Fruit fly (Drosophila melanogaster): Measurements from ENCODE around the gene CG13998.

The CG13998 gene

DNA sequence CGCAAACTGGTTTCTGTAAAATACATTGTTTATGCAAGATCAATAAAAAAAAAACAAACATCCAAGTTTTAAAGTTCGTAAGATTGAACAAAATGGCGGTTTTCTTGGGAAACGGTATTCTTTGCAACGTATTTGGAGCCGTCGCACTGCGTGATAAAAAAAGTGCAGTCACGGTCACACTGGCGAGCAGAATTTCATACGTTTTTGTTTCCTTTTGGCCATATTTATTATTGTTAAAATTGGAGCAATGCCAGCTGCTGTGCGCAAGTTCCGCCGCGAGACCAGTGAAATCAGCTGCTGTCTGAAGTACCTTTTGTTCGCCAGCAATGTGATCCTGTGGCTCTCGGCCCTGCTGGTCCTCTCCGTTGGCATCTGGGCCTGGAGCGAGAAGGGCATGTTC, 43.4 kb upstream of the CG13998 start, which contains the start of gene Tsp26A (continued):
- TF ChIP-seq HLH4C (GFP tag; IDR thresholded peaks at IDR 0.05; ENCODE audit: partially characterized antibody) (no peak), CG9437 (GFP tag; optimal IDR thresholded peaks at IDR 0.05) (peak; percentile 81), ranshi (GFP tag; IDR thresholded peaks at IDR 0.05) (0 out of 2 replicates have a peak, but pooled peaks have one; percentile 16), MBD-R2 (GFP tag; IDR thresholded peaks at IDR 0.05) (peak; percentile 63), chinmo (GFP tag; IDR thresholded peaks at IDR 0.05; ENCODE audit: partially characterized antibody) (0 out of 4 replicates have a peak, but pooled peaks have one; percentile 52), CG13424 (tag; optimal IDR thresholded peaks at IDR 0.05) (no peak), CG12219 (GFP tag; optimal IDR thresholded peaks at IDR 0.05) (no peak), peb (GFP tag; IDR thresholded peaks at IDR 0.05) (no peak), zfh2 (GFP tag; optimal IDR thresholded peaks at IDR 0.05) (no peak), cato (GFP tag; optimal IDR thresholded peaks at IDR 0.05; ENCODE audit: borderline replicate concordance) (no peak), chn (GFP tag; optimal IDR thresholded peaks at IDR 0.05) (no peak), D19A (tag; optimal IDR thresholded peaks at IDR 0.05) (no peak), CG5953 (GFP tag; IDR thresholded peaks at IDR 0.05) (no peak), Doc2 (GFP tag; IDR thresholded peaks at IDR 0.05) (no peak), z (GFP tag; IDR thresholded peaks at IDR 0.05) (no peak), br (optimal IDR thresholded peaks at IDR 0.05) (no peak), NC2β (GFP tag; optimal IDR thresholded peaks at IDR 0.05) (no peak), Xbp1 (GFP tag; optimal IDR thresholded peaks at IDR 0.05) (no peak), sens (GFP tag) (no peak), Fer1 (GFP tag; optimal IDR thresholded peaks at IDR 0.05) (no peak), Dek (tag; optimal IDR thresholded peaks at IDR 0.05) (no peak), phol (tag; optimal IDR thresholded peaks at IDR 0.05) (peak; percentile 93), exex (tag; optimal IDR thresholded peaks at IDR 0.05) (no peak), corto (GFP tag; optimal IDR thresholded peaks at IDR 0.05) (no peak), her (GFP tag; optimal IDR thresholded peaks at IDR 0.05) (no peak), Sry-δ (GFP tag; optimal IDR thresholded peaks at IDR 0.05) (no peak), MTF-1 (GFP tag; optimal IDR thresholded peaks at IDR 0.05; ENCODE audit: borderline replicate concordance) (no peak), hkb (optimal IDR thresholded peaks at IDR 0.05) (no peak), hkb (GFP tag; IDR thresholded peaks at IDR 0.05) (no peak), Hsf (GFP tag; optimal IDR thresholded peaks at IDR 0.05) (no peak), slp2 (GFP tag; optimal IDR thresholded peaks at IDR 0.05) (no peak), Fer3 (tag; optimal IDR thresholded peaks at IDR 0.05) (no peak), kay (GFP tag; optimal IDR thresholded peaks at IDR 0.05) (no peak), pita (GFP tag; optimal IDR thresholded peaks at IDR 0.05) (no peak), CG6254 (GFP tag; optimal IDR thresholded peaks at IDR 0.05) (no peak), CG17186 (GFP tag; optimal IDR thresholded peaks at IDR 0.05) (no peak), CG4854 (GFP tag; optimal IDR thresholded peaks at IDR 0.05) (no peak), repo (GFP tag; optimal IDR thresholded peaks at IDR 0.05) (no peak), sc (optimal IDR thresholded peaks at IDR 0.05) (no peak), sc (GFP tag; optimal IDR thresholded peaks at IDR 0.05) (no peak), mld (GFP tag; IDR thresholded peaks at IDR 0.05; ENCODE audit: partially characterized antibody) (no peak), disco-r (GFP tag; optimal IDR thresholded peaks at IDR 0.05) (no peak), shn (GFP tag; optimal IDR thresholded peaks at IDR 0.05) (no peak), E2f1 (GFP tag; IDR thresholded peaks at IDR 0.05) (no peak), CG11398 (GFP tag; optimal IDR thresholded peaks at IDR 0.05) (no peak), sob (GFP tag; IDR thresholded peaks at IDR 0.05) (no peak), CG17361 (GFP tag; IDR thresholded peaks at IDR 0.05) (no peak), CG14441 (GFP tag; IDR thresholded peaks at IDR 0.05) (no peak), zfh1 (GFP tag; IDR thresholded peaks at IDR 0.05) (peak; percentile 27; the same call in 1 of the 3 replicates), odd (GFP tag; optimal IDR thresholded peaks at IDR 0.05) (no peak), Doc3 (GFP tag; IDR thresholded peaks at IDR 0.05; ENCODE audit: partially characterized antibody) (no peak), HLH54F (GFP tag; optimal IDR thresholded peaks at IDR 0.05) (no peak), CG13296 (GFP tag; optimal IDR thresholded peaks at IDR 0.05) (no peak)

All from whole organism, embryonic.